Fruit fly (Drosophila melanogaster): ENCODE results near the gene Irp-1A.

Gene Irp-1A

dm6 chr3R:22720808-22721306, 3.5 kb downstream of the Irp-1A start, which contains the start of gene wge:
TSS of gene wge (minus strand) at chr3R:22721150.
- peak; percentile 57 for TF ChIP-seq CG17801 (GFP tag; optimal IDR thresholded peaks at IDR 0.05; ENCODE audit: partially characterized antibody)

dm6 chr3R:22719607-22719949, 4.8 kb downstream of the Irp-1A start:
- TF ChIP-seq CG17801 (GFP tag; optimal IDR thresholded peaks at IDR 0.05; ENCODE audit: partially characterized antibody): no peak

DNA sequence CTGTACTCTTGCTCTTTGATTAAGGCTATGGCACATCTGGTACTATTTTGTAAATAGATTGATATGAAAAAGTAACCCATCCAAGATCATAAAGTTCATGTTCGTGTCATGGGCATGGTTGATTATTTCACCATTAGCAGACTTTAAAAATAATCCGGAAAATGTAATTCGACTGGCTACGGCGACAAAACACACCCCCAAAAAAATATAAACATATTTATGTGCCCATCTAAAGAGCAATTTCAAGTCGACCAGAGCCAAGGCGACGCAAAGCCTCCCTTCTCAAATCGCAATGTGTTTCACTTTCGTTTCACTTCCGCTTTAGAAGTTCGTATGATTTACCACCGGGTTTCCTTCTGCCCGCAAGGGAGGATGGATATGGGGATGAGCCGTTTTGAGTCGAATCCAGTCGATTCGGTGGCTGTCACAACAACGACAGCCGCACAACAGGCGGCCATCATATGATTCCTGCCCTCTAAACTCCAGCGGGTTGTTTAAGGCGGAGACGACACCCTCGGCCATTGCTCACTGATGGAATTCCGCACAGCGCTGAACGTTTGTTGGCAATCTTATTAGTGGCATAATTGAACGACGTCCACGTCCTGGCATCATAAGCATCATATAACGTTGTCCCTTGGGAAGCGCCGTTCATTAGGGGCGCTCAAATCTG, 5.3 kb downstream of the Irp-1A start:
- no peak for TF ChIP-seq CG17801 (GFP tag; optimal IDR thresholded peaks at IDR 0.05; ENCODE audit: partially characterized antibody)

DNA sequence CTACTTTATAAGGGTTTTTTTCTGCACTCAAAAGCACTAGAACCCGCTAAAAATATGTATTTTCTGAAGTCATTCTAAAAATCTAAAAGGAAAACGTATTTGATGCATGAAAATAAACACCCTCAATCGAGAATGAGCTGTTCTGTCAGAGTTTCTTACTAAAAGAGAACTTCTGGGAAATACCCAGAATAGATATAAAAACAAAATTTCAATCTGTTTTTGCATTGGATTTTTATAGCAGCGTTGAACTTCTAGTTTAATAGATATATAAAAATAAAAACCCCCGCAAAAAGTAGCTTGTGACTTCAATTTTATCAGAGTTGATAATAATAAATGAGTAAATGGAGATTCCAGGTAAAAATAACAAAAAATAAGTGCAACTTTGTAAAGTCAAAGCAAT, 6.0 kb downstream of the Irp-1A start:
- no peak for TF ChIP-seq CG17801 (GFP tag; optimal IDR thresholded peaks at IDR 0.05; ENCODE audit: partially characterized antibody)

DNA sequence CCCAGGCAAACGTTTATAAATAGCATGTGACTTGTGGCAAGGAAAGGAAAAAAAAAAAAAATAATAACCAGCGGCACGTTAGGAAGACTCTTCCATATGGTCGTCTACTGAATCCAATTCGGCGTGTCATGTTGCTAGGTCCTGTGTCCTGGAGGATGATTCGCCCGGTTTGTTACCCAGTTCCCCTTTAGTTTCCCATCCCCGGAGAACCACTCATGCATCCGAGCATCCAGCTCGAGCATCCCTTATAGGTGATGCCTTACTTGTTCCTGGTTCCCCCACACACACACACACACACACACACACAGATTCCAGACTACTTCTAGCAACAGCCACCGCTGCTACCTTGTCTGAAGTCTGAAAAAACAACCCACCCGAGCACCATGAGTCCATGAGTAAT, 6.5 kb downstream of the Irp-1A start:
- no peak for TF ChIP-seq CG17801 (GFP tag; optimal IDR thresholded peaks at IDR 0.05; ENCODE audit: partially characterized antibody)

DNA sequence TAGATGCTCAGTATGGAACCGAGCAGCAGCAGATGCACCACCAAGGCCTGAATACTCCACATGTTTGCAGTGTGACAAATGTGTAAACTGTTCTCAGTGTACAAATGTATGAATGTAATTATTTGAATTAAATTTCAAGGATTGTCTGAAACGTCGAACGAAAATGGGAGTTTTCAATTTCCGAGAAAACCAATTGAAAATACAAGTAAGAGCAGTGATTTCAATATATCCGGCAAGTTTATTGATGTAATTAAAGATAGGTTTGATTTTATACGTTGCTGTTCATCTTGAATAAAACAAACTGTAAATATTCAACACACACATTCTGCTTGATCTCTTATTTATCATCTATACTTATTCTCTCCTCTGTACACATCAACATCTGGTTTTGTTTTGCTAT, 13.7 kb downstream of the Irp-1A start, which contains the start of gene CG4907:
TSS of gene CG4907 (minus strand) at position 101 of the 400 bp plus-strand sequence.
- no peak for TF ChIP-seq CG17801 (GFP tag; optimal IDR thresholded peaks at IDR 0.05; ENCODE audit: partially characterized antibody)

DNA sequence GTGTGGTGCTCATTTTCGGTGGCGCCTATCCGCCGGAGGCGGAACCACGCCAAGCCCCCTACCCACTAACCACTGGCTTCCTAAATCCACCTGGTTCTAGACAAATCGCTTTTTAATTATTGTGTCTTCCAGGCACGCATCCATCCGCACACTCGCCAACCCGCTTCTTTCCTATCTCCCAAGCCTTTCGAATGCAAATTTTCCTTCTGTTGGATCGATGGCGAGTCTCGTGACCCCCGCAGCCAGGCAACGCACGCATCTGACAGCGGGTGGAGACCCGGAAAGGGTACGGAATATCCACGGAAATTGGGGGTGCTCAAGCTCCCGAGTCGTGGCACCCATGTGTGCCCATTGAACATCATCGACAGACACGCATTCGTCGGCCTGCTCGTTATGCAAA, 17.2 kb downstream of the Irp-1A start, which contains the start of gene CG13842:
TSS of gene CG13842 (minus strand) at position 101 of the 400 bp plus-strand sequence.
- no peak for TF ChIP-seq CG17801 (GFP tag; optimal IDR thresholded peaks at IDR 0.05; ENCODE audit: partially characterized antibody)

- TF ChIP-seq CG17801 (GFP tag; optimal IDR thresholded peaks at IDR 0.05; ENCODE audit: partially characterized antibody): no peak
Measured at dm6 chr3R:22701793-22702192, 22.6 kb downstream of the Irp-1A start, which contains the start of the genes CG6972 and CCAP. TSS of gene CG6972 (plus strand) at chr3R:22702007. TSS of gene CCAP (minus strand) at chr3R:22702084.

dm6 chr3R:22698208-22698607, 26.2 kb downstream of the Irp-1A start, which contains the start of gene Cyp6d4:
TSS of gene Cyp6d4 (plus strand) at chr3R:22698319.
- no peak for TF ChIP-seq CG17801 (GFP tag; optimal IDR thresholded peaks at IDR 0.05; ENCODE audit: partially characterized antibody)

- TF ChIP-seq CG17801 (GFP tag; optimal IDR thresholded peaks at IDR 0.05; ENCODE audit: partially characterized antibody): no peak
Measured at dm6 chr3R:22694659-22695058, 29.7 kb downstream of the Irp-1A start, which contains the start of gene cd. TSS of gene cd (plus strand) at chr3R:22694959.

- peak; percentile 92 for TF ChIP-seq CG17801 (GFP tag; optimal IDR thresholded peaks at IDR 0.05; ENCODE audit: partially characterized antibody)
Measured at dm6 chr3R:22690311-22690710, 34.1 kb downstream of the Irp-1A start, which contains the start of the genes wfs1 and Nup133. TSS of gene wfs1 (minus strand) at chr3R:22690380. TSS of gene Nup133 (plus strand) at chr3R:22690607.

DNA sequence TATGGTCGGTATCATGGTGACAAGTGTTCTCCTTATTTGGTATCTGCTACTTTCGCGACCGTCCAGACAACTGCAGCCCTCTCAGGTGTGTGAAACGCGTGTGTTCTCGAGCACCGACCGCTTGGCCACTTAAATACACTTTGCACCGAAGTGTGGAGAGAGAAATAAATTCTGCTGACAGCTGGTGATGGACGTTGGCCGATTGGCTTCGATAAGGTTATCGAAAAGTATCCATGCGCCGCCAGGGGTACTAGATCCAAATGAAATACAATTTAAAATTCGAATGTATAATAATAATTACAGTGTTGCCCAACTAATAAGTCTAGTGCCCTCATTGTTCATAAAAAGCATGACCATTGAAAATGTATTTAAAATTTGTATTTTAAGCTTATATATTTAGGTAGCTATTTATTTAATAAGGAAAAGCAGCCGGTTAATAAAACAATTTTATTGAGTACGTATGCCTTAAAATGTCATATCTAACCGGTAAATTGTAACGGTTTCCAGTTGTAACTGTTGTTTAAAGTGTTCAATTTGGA, 38.0 kb downstream of the Irp-1A start, which contains the start of the genes Gclm and CG17625:
TSS of gene Gclm (minus strand) at position 175 of the 539 bp plus-strand sequence.
TSS of gene CG17625 (plus strand) at position 514 of the 539 bp plus-strand sequence.
- peak; percentile 83 for TF ChIP-seq CG17801 (GFP tag; optimal IDR thresholded peaks at IDR 0.05; ENCODE audit: partially characterized antibody)

DNA sequence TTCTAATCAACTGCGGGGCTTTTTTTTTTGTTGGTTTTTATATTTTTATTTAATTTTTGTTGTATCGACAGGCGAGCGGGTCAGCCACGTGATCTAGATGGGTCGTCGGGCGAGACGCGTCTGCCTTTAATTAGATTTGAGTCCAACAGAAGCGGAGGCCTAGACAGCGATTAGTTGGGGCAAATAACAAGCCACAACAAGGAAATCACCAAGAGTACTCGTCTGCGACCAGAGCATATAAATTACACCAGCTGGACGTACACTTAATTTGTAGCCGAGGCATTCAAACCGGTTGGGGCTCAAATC, 39.5 kb downstream of the Irp-1A start:
- no peak for TF ChIP-seq CG17801 (GFP tag; optimal IDR thresholded peaks at IDR 0.05; ENCODE audit: partially characterized antibody)

dm6 chr3R:22684044-22684947, 40.1 kb downstream of the Irp-1A start:
- no peak for TF ChIP-seq CG17801 (GFP tag; optimal IDR thresholded peaks at IDR 0.05; ENCODE audit: partially characterized antibody)

DNA sequence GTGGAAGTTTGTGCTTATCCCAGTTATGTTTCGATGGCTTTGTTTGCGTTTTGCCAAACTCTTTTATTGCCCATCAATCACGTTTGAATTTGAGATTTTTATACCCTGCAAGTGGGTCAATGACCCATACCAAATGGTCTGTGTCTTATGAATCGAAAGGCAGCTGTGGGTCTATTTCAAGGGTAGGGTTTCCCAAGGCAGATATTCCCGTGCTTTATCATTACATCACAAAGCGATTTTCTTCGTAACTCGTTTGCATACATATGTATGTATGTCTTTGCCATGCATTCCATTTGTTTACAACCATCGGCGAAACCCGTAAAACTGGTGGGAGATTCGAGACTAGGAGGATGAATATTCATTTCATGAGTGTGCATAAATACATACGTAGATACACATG, 48.9 kb downstream of the Irp-1A start:
- no peak for TF ChIP-seq CG17801 (GFP tag; optimal IDR thresholded peaks at IDR 0.05; ENCODE audit: partially characterized antibody)
